Fruit fly (Drosophila melanogaster): ENCODE data around the gene CG18599.

dm6 chr3R:18279494-18279893 lies 11.9 kb downstream of the CG18599 start, which contains the start of gene CG7142:
- TF ChIP-seq CG7101 (tag; optimal IDR thresholded peaks at IDR 0.05) = no peak
- no peak for TF ChIP-seq CG1620 (GFP tag; optimal IDR thresholded peaks at IDR 0.05)
- no peak for TF ChIP-seq CG5204 (GFP tag; optimal IDR thresholded peaks at IDR 0.05)
- TF ChIP-seq ovo (GFP tag; optimal IDR thresholded peaks at IDR 0.05) = no peak
- no peak for TF ChIP-seq tj (GFP tag; optimal IDR thresholded peaks at IDR 0.05)

All from whole organism, adult.